Fruit fly (Drosophila melanogaster): ENCODE results near the gene CG18788.

dm6 chr2L:12078123-12078658 is 44.2 kb downstream of the CG18788 start:
- TF ChIP-seq Dll (optimal IDR thresholded peaks at IDR 0.05): no peak
- TF ChIP-seq psq (optimal IDR thresholded peaks at IDR 0.05): no peak
